Worm (Caenorhabditis elegans): Measurements from ENCODE around the gene npax-3.

Gene npax-3

DNA sequence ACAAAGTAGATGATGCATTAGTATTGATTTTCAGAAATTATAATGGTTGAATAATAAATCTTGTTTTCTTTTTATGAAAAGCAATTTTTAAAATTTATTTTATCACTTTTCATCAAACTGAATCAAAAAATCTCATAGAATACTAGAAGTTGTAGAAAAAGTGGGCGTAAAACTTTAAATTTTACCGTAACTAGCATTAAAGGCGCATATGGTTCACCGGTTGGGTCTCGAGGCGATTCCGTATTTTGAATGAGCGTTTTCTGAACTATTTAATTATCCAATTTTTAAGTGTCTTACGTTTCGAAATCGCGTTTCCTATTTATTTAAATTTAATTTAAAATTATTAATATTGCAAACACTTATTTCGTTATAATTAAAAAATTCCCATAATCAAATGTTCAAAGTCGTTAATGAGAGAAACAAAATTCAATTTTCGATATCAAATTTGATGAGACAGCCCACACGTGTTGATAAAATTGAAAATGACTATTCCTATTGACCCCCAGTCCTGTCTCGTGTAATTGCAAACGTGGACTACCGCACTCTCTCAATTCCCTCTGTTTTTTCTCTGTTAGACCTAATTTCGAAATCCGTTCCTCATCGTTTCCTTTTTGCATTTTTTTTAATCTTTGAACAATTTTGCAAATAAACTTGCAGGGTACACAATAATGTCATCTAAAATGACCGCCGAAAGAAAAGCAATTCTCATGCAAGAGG lies 30.5 kb upstream of the npax-3 start, which contains the start of the genes T11G6.2 and hars-1 (continued):
- TF ChIP-seq T26A5.8 (tag; optimal IDR thresholded peaks at IDR 0.05) (no peak), nhr-80 (tag; optimal IDR thresholded peaks at IDR 0.05) (peak; percentile 86), hmg-20 (GFP tag; IDR thresholded peaks at IDR 0.05) (no peak), ztf-6 (GFP tag; IDR thresholded peaks at IDR 0.05) (no peak), atf-7 (tag; optimal IDR thresholded peaks at IDR 0.05) (no peak), cebp-1 (GFP tag; IDR thresholded peaks at IDR 0.05) (peak; percentile 67; the same call in 1 of the 2 replicates), cebp-1 (tag; optimal IDR thresholded peaks at IDR 0.05) (peak; percentile 85), B0019.2 (GFP tag; conservative IDR thresholded peaks at IDR 0.05) (no peak), pha-4 (tag; optimal IDR thresholded peaks at IDR 0.05) (no peak), hlh-12 (tag; optimal IDR thresholded peaks at IDR 0.05) (no peak), ceh-79 (tag; optimal IDR thresholded peaks at IDR 0.05) (no peak), F22D6.2 (tag; optimal IDR thresholded peaks at IDR 0.05) (no peak), ets-4 (GFP tag; optimal IDR thresholded peaks at IDR 0.05) (no peak), lsy-27 (tag; optimal IDR thresholded peaks at IDR 0.05; ENCODE audit: borderline replicate concordance, insufficient read depth) (no peak), egrh-3 (GFP tag; IDR thresholded peaks at IDR 0.05) (no peak), lag-1 (GFP tag; IDR thresholded peaks at IDR 0.05) (no peak), rpc-1 (optimal IDR thresholded peaks at IDR 0.05) (no peak), rpc-1 (tag; optimal IDR thresholded peaks at IDR 0.05) (no peak), akir-1 (GFP tag; optimal IDR thresholded peaks at IDR 0.05) (no peak), athp-1 (tag; optimal IDR thresholded peaks at IDR 0.05) (no peak), zim-3 (tag; optimal IDR thresholded peaks at IDR 0.05) (no peak), chd-7 (tag; optimal IDR thresholded peaks at IDR 0.05) (no peak), C06A6.2 (GFP tag; conservative IDR thresholded peaks at IDR 0.05) (no peak), snpc-3.4 (tag; optimal IDR thresholded peaks at IDR 0.05) (no peak), lin-26 (GFP tag; IDR thresholded peaks at IDR 0.05) (no peak), mes-4 (tag; optimal IDR thresholded peaks at IDR 0.05) (no peak), ztf-25 (GFP tag; IDR thresholded peaks at IDR 0.05) (no peak), attf-6 (GFP tag; IDR thresholded peaks at IDR 0.05) (no peak), lin-54 (GFP tag; optimal IDR thresholded peaks at IDR 0.05) (no peak), K12H6.12 (tag; optimal IDR thresholded peaks at IDR 0.05) (no peak), mel-28 (tag; optimal IDR thresholded peaks at IDR 0.05; ENCODE audit: borderline replicate concordance) (no peak), hmg-1.2 (GFP tag; IDR thresholded peaks at IDR 0.05) (no peak), F52B5.7 (tag; optimal IDR thresholded peaks at IDR 0.05) (no peak), D2030.7 (GFP tag; IDR thresholded peaks at IDR 0.05) (no peak), ZK185.1 (tag; optimal IDR thresholded peaks at IDR 0.05; ENCODE audit: poor library complexity, severe bottlenecking) (no peak), let-526 (GFP tag; IDR thresholded peaks at IDR 0.05) (no peak), mcd-1 (GFP tag; IDR thresholded peaks at IDR 0.05) (peak; percentile 49; the same call in 1 of the 2 replicates), hrde-1 (tag; optimal IDR thresholded peaks at IDR 0.05; ENCODE audit: borderline replicate concordance) (no peak), F57A8.1 (GFP tag; optimal IDR thresholded peaks at IDR 0.05) (no peak), lsl-1 (GFP tag; optimal IDR thresholded peaks at IDR 0.05) (peak; percentile 87), snpc-4 (GFP tag; optimal IDR thresholded peaks at IDR 0.05) (no peak), snpc-4 (tag; optimal IDR thresholded peaks at IDR 0.05) (peak in 1 of 4 experiments; percentile 21), Y95B8A.8 (GFP tag; IDR thresholded peaks at IDR 0.05) (no peak), dox-1 (GFP tag; IDR thresholded peaks at IDR 0.05) (0 out of 2 replicates have a peak, but pooled peaks have one; percentile 48), fkh-3 (tag; optimal IDR thresholded peaks at IDR 0.05) (no peak), F49E8.2 (tag; optimal IDR thresholded peaks at IDR 0.05; ENCODE audit: insufficient read depth) (no peak), lin-40 (tag; optimal IDR thresholded peaks at IDR 0.05) (no peak), nfya-2 (GFP tag; IDR thresholded peaks at IDR 0.05) (no peak)

All from whole organism, young adult.